Fruit fly (Drosophila melanogaster): ENCODE data around the gene CG13692.

- TF ChIP-seq CTCF (GFP tag; optimal IDR thresholded peaks at IDR 0.05) (no peak), otp (GFP tag; IDR thresholded peaks at IDR 0.05) (no peak), CG34224 (GFP tag; IDR thresholded peaks at IDR 0.05; ENCODE audit: partially characterized antibody) (no peak), seq (GFP tag; IDR thresholded peaks at IDR 0.05) (no peak), ham (GFP tag; IDR thresholded peaks at IDR 0.05) (no peak), CG12942 (GFP tag; optimal IDR thresholded peaks at IDR 0.05) (no peak), CG6175 (GFP tag; IDR thresholded peaks at IDR 0.05) (no peak)
Observed at dm6 chr2L:434439-434838, 12.9 kb downstream of the CG13692 start.

Data from whole organism, embryonic.